Worm (Caenorhabditis elegans) whole organism, late embryonic: Measurements from ENCODE around the gene K08D8.7.

Source experiments
- C08G9.2 ChIP-seq: sonication (generic microtip); optimal IDR thresholded peaks from 2 replicates; lab custom pipeline; 2016; ENCODE audit warnings: mild to moderate bottlenecking, missing genetic modification characterization, moderate library complexity, missing compliant biosample characterization
- F13H6.1 ChIP-seq: sonication (generic microtip); optimal IDR thresholded peaks from 2 replicates; lab custom pipeline; 2016; ENCODE audit warnings: missing genetic modification characterization, missing compliant biosample characterization
- che-1 ChIP-seq: sonication (generic microtip); optimal IDR thresholded peaks from 2 replicates; lab custom pipeline; 2016; ENCODE audit warnings: mild to moderate bottlenecking, missing genetic modification characterization, missing compliant biosample characterization
- fkh-10 ChIP-seq: fragments of 150-350 bp; optimal IDR thresholded peaks from 2 replicates; lab custom pipeline; 2014; ENCODE audit warnings: missing biosample characterization, missing genetic modification reagents, missing genetic modification characterization
- hlh-8 ChIP-seq: sonication (generic microtip); optimal IDR thresholded peaks from 2 replicates; lab custom pipeline; 2016; ENCODE audit warnings: missing genotype, missing genetic modification characterization, missing compliant biosample characterization
- npax-4 ChIP-seq: sonication (generic microtip); optimal IDR thresholded peaks from 2 replicates; lab custom pipeline; 2016; ENCODE audit warnings: missing genetic modification characterization, missing compliant biosample characterization
- odd-2 ChIP-seq: sonication (generic microtip); optimal IDR thresholded peaks from 2 replicates; lab custom pipeline; 2017; ENCODE audit warnings: antibody characterized with exemption, mild to moderate bottlenecking, missing genetic modification characterization, missing compliant biosample characterization
- ref-2 ChIP-seq: sonication (generic microtip); optimal IDR thresholded peaks from 2 replicates; lab custom pipeline; 2016; ENCODE audit warnings: missing genetic modification characterization, missing compliant biosample characterization
- tbx-7 ChIP-seq: sonication (generic microtip); optimal IDR thresholded peaks from 2 replicates; lab custom pipeline; 2016; ENCODE audit warnings: missing genotype, missing genetic modification characterization, missing compliant biosample characterization
- unc-42 ChIP-seq: sonication (generic microtip); optimal IDR thresholded peaks from 2 replicates; lab custom pipeline; 2016; ENCODE audit warnings: missing genotype, missing genetic modification characterization, missing compliant biosample characterization

K08D8.7 gene

ce11 chrIV:12942633-12943032 is 46.0 kb downstream of the K08D8.7 start, which contains the start of gene dct-19:
Gene dct-19, plus strand, starts transcription at chrIV:12942933.
- no peak for TF ChIP-seq che-1 (tag; lab: Kevin White, UChicago)
- TF ChIP-seq F13H6.1 (tag; lab: Kevin White, UChicago), result no peak
- TF ChIP-seq npax-4 (tag; lab: Kevin White, UChicago), result no peak
- TF ChIP-seq ref-2 (tag; lab: Kevin White, UChicago), result no peak
- no peak for TF ChIP-seq C08G9.2 (tag; lab: Kevin White, UChicago)
- no peak for TF ChIP-seq unc-42 (tag; lab: Kevin White, UChicago)
- TF ChIP-seq odd-2, result no peak
- no peak for TF ChIP-seq tbx-7 (tag; lab: Kevin White, UChicago)
- no peak for TF ChIP-seq fkh-10 (GFP tag; lab: Kevin White, UChicago)

ce11 chrIV:12946488-12946887 is 49.9 kb downstream of the K08D8.7 start, which contains the start of gene F55G11.1:
Gene F55G11.1, minus strand, starts transcription at chrIV:12946588.
- TF ChIP-seq hlh-8 (tag; lab: Kevin White, UChicago), result no peak
